Fruit fly (Drosophila melanogaster): ENCODE results near the gene Jon25Biii.
A peak's percentile ranks its signal among the peaks of the same experiment; 100 is the strongest.

Gene Jon25Biii

DNA sequence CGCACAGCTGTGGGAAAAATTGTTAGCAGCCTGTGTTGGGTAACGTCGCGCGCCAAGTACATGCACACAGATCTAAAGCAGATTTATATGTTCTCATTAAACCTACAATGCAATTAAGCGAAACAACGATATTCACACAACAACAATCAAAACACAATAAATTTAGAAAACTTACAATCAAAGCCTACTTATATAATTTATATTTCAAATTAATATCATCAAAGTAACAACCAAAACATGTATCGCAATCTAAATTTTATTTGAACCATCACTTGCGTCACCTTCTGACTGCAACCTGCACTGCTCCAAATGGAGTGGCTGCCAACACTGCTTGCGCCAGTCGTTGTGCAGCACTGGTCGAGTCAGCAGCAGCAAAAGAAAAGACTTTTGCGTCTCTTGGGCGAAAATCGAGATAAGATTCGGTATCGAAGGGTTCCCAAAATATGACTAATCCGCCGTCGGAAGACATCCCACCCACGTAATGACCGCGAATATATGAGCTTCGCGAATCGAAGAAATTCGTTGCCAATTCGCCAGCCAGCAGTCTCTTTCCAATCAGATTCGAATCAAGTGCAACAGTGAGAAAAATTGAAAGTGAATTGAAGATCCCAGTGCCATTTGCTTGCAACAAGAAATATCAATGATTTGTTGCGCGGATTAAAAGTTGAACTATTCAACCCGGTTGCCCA is 30.9 kb upstream of the Jon25Biii start, which contains the start of the genes CG8892 and CG34126:
CG8892 (minus strand) TSS at position 315 of the 689 bp plus-strand sequence.
CG34126 (plus strand) TSS at position 337 of the 689 bp plus-strand sequence.
- peak; percentile 99 for TF ChIP-seq CG9932 (GFP tag; IDR thresholded peaks at IDR 0.05)
- peak; percentile 98 for TF ChIP-seq CG1647 (GFP tag; optimal IDR thresholded peaks at IDR 0.05)
- TF ChIP-seq hbn (GFP tag; IDR thresholded peaks at IDR 0.05; ENCODE audit: partially characterized antibody) = no peak
- TF ChIP-seq Dp (GFP tag; optimal IDR thresholded peaks at IDR 0.05) = peak; percentile 42
- peak; percentile 98 for TF ChIP-seq mam (GFP tag; optimal IDR thresholded peaks at IDR 0.05)
- TF ChIP-seq pb (GFP tag; optimal IDR thresholded peaks at IDR 0.05) = peak; percentile 85
- TF ChIP-seq CG13287 (GFP tag; IDR thresholded peaks at IDR 0.05; ENCODE audit: partially characterized antibody) = peak; percentile 30; the same call in 1 of the 2 replicates
- peak; percentile 98 for TF ChIP-seq CG18619 (GFP tag; optimal IDR thresholded peaks at IDR 0.05)
- TF ChIP-seq odd (GFP tag; optimal IDR thresholded peaks at IDR 0.05) = peak; percentile 90
- no peak for TF ChIP-seq prd (optimal IDR thresholded peaks at IDR 0.05)
- peak; percentile 98 for TF ChIP-seq prd (GFP tag; IDR thresholded peaks at IDR 0.05)
- TF ChIP-seq btn (GFP tag; optimal IDR thresholded peaks at IDR 0.05) = peak; percentile 64
- peak; percentile 98 for TF ChIP-seq Dip3 (GFP tag; optimal IDR thresholded peaks at IDR 0.05)
- TF ChIP-seq Chrac-16 (GFP tag; optimal IDR thresholded peaks at IDR 0.05) = peak; percentile 99
- TF ChIP-seq z (GFP tag; IDR thresholded peaks at IDR 0.05) = no peak
- TF ChIP-seq CG4617 (GFP tag; optimal IDR thresholded peaks at IDR 0.05; ENCODE audit: borderline replicate concordance) = peak; percentile 99
- TF ChIP-seq vnd (GFP tag; IDR thresholded peaks at IDR 0.05; ENCODE audit: partially characterized antibody) = no peak
- TF ChIP-seq zen2 (GFP tag; IDR thresholded peaks at IDR 0.05; ENCODE audit: partially characterized antibody) = no peak
- peak; percentile 98 for TF ChIP-seq slou (GFP tag; optimal IDR thresholded peaks at IDR 0.05)
- peak; percentile 53; the same call in 1 of the 4 replicates for TF ChIP-seq Dll (GFP tag; IDR thresholded peaks at IDR 0.05; ENCODE audit: partially characterized antibody)
- TF ChIP-seq Hsf (GFP tag; optimal IDR thresholded peaks at IDR 0.05) = peak; percentile 99
- TF ChIP-seq MTF-1 (GFP tag; optimal IDR thresholded peaks at IDR 0.05; ENCODE audit: borderline replicate concordance) = peak; percentile 81
- TF ChIP-seq CG17802 (tag; optimal IDR thresholded peaks at IDR 0.05) = peak; percentile 90
- peak; percentile 81 for TF ChIP-seq Deaf1 (tag; optimal IDR thresholded peaks at IDR 0.05)
- peak; percentile 89 for TF ChIP-seq TFAM (GFP tag; optimal IDR thresholded peaks at IDR 0.05)
- TF ChIP-seq CG16815 (GFP tag; optimal IDR thresholded peaks at IDR 0.05) = peak; percentile 99
- TF ChIP-seq danr (GFP tag; IDR thresholded peaks at IDR 0.05) = peak; percentile 94
- TF ChIP-seq tio (GFP tag; optimal IDR thresholded peaks at IDR 0.05) = peak; percentile 98
- TF ChIP-seq ash1 (GFP tag; optimal IDR thresholded peaks at IDR 0.05) = peak; percentile 86
- TF ChIP-seq ERR (GFP tag; optimal IDR thresholded peaks at IDR 0.05) = peak; percentile 87
- TF ChIP-seq tup (GFP tag; optimal IDR thresholded peaks at IDR 0.05) = peak; percentile 95
- TF ChIP-seq CG3995 (GFP tag; optimal IDR thresholded peaks at IDR 0.05) = peak; percentile 83
- peak; percentile 91 for TF ChIP-seq en (GFP tag; optimal IDR thresholded peaks at IDR 0.05)
- TF ChIP-seq Kr (GFP tag; optimal IDR thresholded peaks at IDR 0.05) = peak; percentile 61
- TF ChIP-seq mirr (GFP tag; optimal IDR thresholded peaks at IDR 0.05) = peak; percentile 95
- TF ChIP-seq CG10565 (GFP tag; optimal IDR thresholded peaks at IDR 0.05) = peak; percentile 92
- TF ChIP-seq unc-4 (GFP tag; IDR thresholded peaks at IDR 0.05; ENCODE audit: partially characterized antibody) = 0 out of 2 replicates have a peak, but pooled peaks have one; percentile 27
- peak; percentile 87 for TF ChIP-seq CG12236 (GFP tag; optimal IDR thresholded peaks at IDR 0.05)
- TF ChIP-seq wek (GFP tag; optimal IDR thresholded peaks at IDR 0.05) = peak; percentile 65
- TF ChIP-seq hb (GFP tag; IDR thresholded peaks at IDR 0.05; ENCODE audit: partially characterized antibody) = no peak
- TF ChIP-seq CG6683 (GFP tag; optimal IDR thresholded peaks at IDR 0.05) = peak; percentile 93
- TF ChIP-seq wor (GFP tag; IDR thresholded peaks at IDR 0.05) = peak; percentile 94
- TF ChIP-seq row (GFP tag; IDR thresholded peaks at IDR 0.05) = peak; percentile 98
- TF ChIP-seq Hand (GFP tag; optimal IDR thresholded peaks at IDR 0.05) = peak; percentile 82
- TF ChIP-seq Optix (GFP tag; IDR thresholded peaks at IDR 0.05) = peak; percentile 92
- TF ChIP-seq zfh1 (GFP tag; IDR thresholded peaks at IDR 0.05) = peak; percentile 96
- peak; percentile 99 for TF ChIP-seq ind (GFP tag; optimal IDR thresholded peaks at IDR 0.05)
- peak; percentile 82 for TF ChIP-seq CG11398 (GFP tag; optimal IDR thresholded peaks at IDR 0.05)
- TF ChIP-seq grn (GFP tag; optimal IDR thresholded peaks at IDR 0.05) = peak; percentile 86
